Fruit fly (Drosophila melanogaster): ENCODE measurements around the gene CG15760.
A peak's percentile ranks its signal among the peaks of the same experiment; 100 is the strongest.

CG15760 gene

DNA sequence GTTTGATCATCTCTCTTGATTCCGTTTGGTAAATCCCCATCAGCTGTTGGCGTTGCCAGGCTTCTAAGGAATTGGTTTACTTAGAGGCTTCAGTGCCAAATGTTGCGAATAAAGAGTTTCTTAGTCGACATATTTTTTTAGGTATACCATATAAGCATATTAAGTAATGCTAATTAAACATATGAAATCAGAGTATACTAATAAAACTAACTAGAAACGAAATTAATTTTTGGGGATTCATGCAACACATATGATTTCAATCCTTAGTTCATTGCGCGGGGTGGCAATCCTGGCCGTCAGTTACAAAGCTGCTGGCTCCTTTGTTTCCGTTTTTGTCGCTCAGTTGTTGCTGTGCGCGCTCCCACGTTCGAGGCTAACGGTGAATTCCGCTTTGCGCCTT lies at the start of gene CG15760:
Gene CG15760 (plus strand): TSS at position 334 of the 400 bp plus-strand sequence.
- no peak for TF ChIP-seq Rel (GFP tag; optimal IDR thresholded peaks at IDR 0.05)
- peak; percentile 71 for TF ChIP-seq Rel (tag; optimal IDR thresholded peaks at IDR 0.05)
- TF ChIP-seq sage (GFP tag; optimal IDR thresholded peaks at IDR 0.05) = no peak
- TF ChIP-seq usp (GFP tag; optimal IDR thresholded peaks at IDR 0.05) = no peak
- TF ChIP-seq psq (GFP tag; optimal IDR thresholded peaks at IDR 0.05) = no peak
- no peak for TF ChIP-seq lola (GFP tag; optimal IDR thresholded peaks at IDR 0.05)

DNA sequence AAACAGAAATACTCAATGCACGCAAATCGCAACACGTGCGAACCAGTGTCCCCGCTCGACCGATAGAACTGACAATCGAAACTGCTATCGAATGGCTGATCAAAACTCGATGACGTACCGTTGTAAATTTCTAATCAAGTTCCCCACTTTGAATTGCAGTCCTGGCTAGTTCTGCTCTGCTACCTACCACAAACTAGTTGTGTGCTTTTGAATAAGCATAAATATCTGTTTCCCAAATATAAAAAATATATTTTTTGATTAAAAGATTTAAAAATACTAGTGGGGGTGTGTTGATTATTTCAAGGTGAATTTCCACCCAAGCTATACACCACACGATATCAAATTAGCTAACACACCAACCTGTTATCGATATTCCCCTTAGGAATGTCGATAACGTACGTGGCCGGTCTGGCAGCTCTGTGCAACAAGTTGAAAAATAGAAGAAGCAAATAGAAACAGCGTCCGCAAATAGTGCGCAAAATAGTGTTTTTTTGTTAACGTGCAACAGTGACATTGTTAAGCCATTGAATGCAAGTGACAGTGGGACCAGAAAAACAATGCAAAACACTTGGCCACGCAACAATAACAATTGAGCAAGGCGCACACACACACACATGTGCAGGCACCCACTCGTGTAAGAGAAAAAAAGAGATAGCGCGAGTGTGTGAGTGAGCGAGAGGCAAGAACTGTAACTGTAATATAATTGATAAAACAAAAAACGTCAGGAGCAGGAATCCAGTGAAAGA lies 45.0 kb upstream of the CG15760 start, which contains the start of the genes CG2691 and NFAT:
Gene CG2691 (minus strand): TSS at position 75 of the 746 bp plus-strand sequence.
Gene NFAT (plus strand): TSS at position 412 of the 746 bp plus-strand sequence.
- no peak for TF ChIP-seq sv (GFP tag; optimal IDR thresholded peaks at IDR 0.05)
- TF ChIP-seq rgr (GFP tag; optimal IDR thresholded peaks at IDR 0.05) = no peak
- TF ChIP-seq br (GFP tag; optimal IDR thresholded peaks at IDR 0.05) = no peak
- peak; percentile 8 for TF ChIP-seq h (GFP tag; optimal IDR thresholded peaks at IDR 0.05)
- TF ChIP-seq Myc (optimal IDR thresholded peaks at IDR 0.05) = peak; percentile 53

DNA sequence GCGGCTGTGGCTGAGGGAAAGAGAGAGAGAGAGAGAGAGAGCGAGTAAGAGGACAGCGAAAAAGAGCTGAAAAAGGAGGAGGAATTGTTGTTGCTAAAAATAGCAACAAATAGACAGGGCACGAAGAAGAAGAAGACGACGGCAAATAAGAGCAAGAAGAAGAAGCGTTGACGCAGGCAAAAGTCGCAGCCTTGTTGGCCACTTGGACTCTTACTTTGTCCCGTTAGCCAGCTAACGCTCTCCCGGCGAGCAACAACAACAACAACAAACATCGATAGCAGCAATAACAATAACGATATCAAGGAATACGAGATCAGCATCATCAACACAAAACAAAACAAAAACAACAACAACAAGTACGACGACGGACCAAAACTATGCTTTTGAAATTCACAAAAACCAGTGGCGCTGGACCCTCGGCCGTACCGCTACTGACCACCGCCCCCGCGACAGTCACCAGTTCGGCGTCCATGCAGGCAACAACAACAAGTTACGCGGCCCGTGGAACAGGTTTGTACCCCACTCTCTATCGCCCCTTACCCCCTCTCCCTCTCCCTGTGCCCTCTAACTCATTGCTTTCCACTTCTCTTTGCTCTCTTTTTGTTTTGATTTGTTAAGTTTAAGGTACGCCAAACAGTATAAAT lies 44.3 kb upstream of the CG15760 start:
- TF ChIP-seq dsf (GFP tag; optimal IDR thresholded peaks at IDR 0.05; ENCODE audit: borderline replicate concordance) (no peak), OdsH (GFP tag; optimal IDR thresholded peaks at IDR 0.05) (no peak), Vsx2 (GFP tag; optimal IDR thresholded peaks at IDR 0.05; ENCODE audit: partially characterized antibody) (no peak), HLH106 (tag; optimal IDR thresholded peaks at IDR 0.05) (no peak), psq (GFP tag; optimal IDR thresholded peaks at IDR 0.05) (peak; percentile 30), Dif (GFP tag; optimal IDR thresholded peaks at IDR 0.05; ENCODE audit: partially characterized antibody) (peak; percentile 43), dl (GFP tag; optimal IDR thresholded peaks at IDR 0.05; ENCODE audit: insufficient read depth in 1 of 2, partially characterized antibody in 2 of 2) (peak in 1 of 2 experiments; percentile 32)

DNA sequence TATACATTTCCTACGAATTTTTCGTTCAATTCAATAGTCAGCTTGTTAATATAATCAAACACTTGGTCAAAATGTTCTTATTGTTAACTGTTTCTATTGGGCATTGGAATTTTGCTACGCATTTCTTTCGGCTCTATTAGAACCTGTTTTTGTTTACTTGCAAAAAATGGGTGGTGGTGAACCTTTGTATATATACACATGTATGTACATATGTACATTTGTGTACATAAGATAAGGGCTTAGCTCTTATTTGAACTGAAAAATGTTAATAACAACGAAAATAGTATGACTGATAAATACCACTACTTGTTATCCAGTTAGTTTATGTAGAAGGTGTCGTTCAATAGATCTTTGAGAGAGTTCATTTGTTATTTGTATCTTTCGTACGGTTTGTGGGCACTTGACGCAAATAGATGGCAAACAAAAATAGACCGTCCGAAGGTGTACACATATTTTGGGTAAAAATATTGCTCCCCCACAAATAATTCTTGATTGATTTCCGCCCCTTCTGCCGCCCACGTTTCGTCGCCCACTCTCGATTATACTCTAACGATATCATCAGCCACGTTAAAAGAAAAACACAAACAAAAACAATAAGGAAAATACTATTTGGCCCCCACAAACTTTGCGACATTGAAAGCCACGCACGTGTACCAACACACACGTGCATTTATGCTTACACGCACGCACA lies 43.5 kb upstream of the CG15760 start:
- TF ChIP-seq Hr83 (GFP tag; optimal IDR thresholded peaks at IDR 0.05; ENCODE audit: poor library complexity, severe bottlenecking) (no peak), OdsH (GFP tag; optimal IDR thresholded peaks at IDR 0.05) (no peak), sv (GFP tag; optimal IDR thresholded peaks at IDR 0.05) (no peak), CG9705 (GFP tag; optimal IDR thresholded peaks at IDR 0.05) (no peak), rgr (GFP tag; optimal IDR thresholded peaks at IDR 0.05) (no peak), GATAd (GFP tag; optimal IDR thresholded peaks at IDR 0.05) (no peak), HLH106 (tag; optimal IDR thresholded peaks at IDR 0.05) (no peak), ey (GFP tag; optimal IDR thresholded peaks at IDR 0.05) (no peak), brk (GFP tag; optimal IDR thresholded peaks at IDR 0.05) (no peak), pan (optimal IDR thresholded peaks at IDR 0.05) (no peak), lola (GFP tag; optimal IDR thresholded peaks at IDR 0.05) (no peak), h (GFP tag; optimal IDR thresholded peaks at IDR 0.05) (no peak), psq (GFP tag; optimal IDR thresholded peaks at IDR 0.05) (no peak)

DNA sequence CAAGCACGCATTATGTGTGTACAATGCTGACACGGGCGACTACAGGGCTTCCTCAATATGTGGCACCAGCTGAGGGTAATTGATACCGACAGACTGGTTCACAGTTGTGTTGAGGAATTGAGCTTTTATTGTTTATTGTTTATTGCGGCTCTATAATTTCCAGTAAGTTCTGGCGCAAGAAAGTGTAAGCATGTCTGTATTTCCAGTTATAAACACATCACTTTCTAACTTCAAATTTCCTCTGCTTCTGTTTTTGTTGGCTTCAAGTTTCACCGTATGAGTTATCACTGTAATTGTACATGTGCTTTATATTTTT lies 43.0 kb upstream of the CG15760 start:
- peak; percentile 11 for TF ChIP-seq fru (GFP tag; optimal IDR thresholded peaks at IDR 0.05)
- peak; percentile 4 for TF ChIP-seq psq (GFP tag; optimal IDR thresholded peaks at IDR 0.05)
- TF ChIP-seq HLH106 (tag; optimal IDR thresholded peaks at IDR 0.05) = peak; percentile 37
- no peak for TF ChIP-seq Jra (GFP tag; optimal IDR thresholded peaks at IDR 0.05)
- TF ChIP-seq sv (GFP tag; optimal IDR thresholded peaks at IDR 0.05) = peak; percentile 70
- peak; percentile 20 for TF ChIP-seq h (GFP tag; optimal IDR thresholded peaks at IDR 0.05)
- TF ChIP-seq ey (GFP tag; optimal IDR thresholded peaks at IDR 0.05) = peak; percentile 9
- no peak for TF ChIP-seq CrebA (GFP tag; optimal IDR thresholded peaks at IDR 0.05; ENCODE audit: borderline replicate concordance)
- peak in 1 of 2 experiments; percentile 38 for TF ChIP-seq foxo (GFP tag; optimal IDR thresholded peaks at IDR 0.05)
- peak; percentile 21 for TF ChIP-seq Hnf4 (GFP tag; optimal IDR thresholded peaks at IDR 0.05)
